Worm (Caenorhabditis elegans) whole organism, L1 larva: ENCODE data around the gene F23F1.4.
A peak's percentile ranks its signal among the peaks of the same experiment; 100 is the strongest.

Source experiments
- C16A3.4 ChIP-seq: fragments of 150-350 bp; optimal IDR thresholded peaks from 2 replicates; lab custom pipeline; 2014; ENCODE audit warnings: missing biosample characterization, missing genetic modification characterization
- aly-2 ChIP-seq: fragments of 150-350 bp; optimal IDR thresholded peaks from 2 replicates; lab custom pipeline; 2014; ENCODE audit warnings: missing biosample characterization, missing genetic modification characterization
- blmp-1 ChIP-seq: fragments of 150-350 bp; optimal IDR thresholded peaks from 2 replicates; lab custom pipeline; 2014; ENCODE audit warnings: missing biosample characterization, missing genetic modification characterization
- ceh-8 ChIP-seq: fragments of 200-800 bp; sonication (Bioruptor generic); optimal IDR thresholded peaks from 2 replicates; lab custom pipeline; 2018; ENCODE audit warnings: mild to moderate bottlenecking, missing genetic modification characterization, moderate library complexity, missing compliant biosample characterization
- ceh-82 ChIP-seq, 3 experiments: fragments of 150-350 bp in 1 of 3; sonication (generic microtip) in 2 of 3; optimal IDR thresholded peaks; 2 replicates each; lab custom pipeline; 2014 to 2017; ENCODE audit warnings: missing biosample characterization in 3 of 3, missing genetic modification characterization in 3 of 3
- ceh-88 ChIP-seq: fragments of 200-800 bp; sonication (Bioruptor generic); IDR thresholded peaks from 2 replicates; pipeline ENCODE4 v1.3.6; 2022; ENCODE audit warnings: missing genetic modification characterization, missing compliant biosample characterization
- ces-1 ChIP-seq: fragments of 150-350 bp; optimal IDR thresholded peaks from 2 replicates; lab custom pipeline; 2014; ENCODE audit warnings: missing biosample characterization, missing genetic modification reagents, missing genetic modification characterization
- dpl-1 ChIP-seq, 3 experiments: fragments of 150-350 bp in 2 of 3; sonication (generic microtip) in 1 of 3; optimal IDR thresholded peaks; 2 replicates each; lab custom pipeline; 2014 to 2017; ENCODE audit warnings: missing biosample characterization in 3 of 3, missing genetic modification characterization in 3 of 3, missing genetic modification reagents in 3 of 3
- egl-27 ChIP-seq, 2 experiments: fragments of 150-350 bp in 1 of 2; sonication (generic microtip); optimal IDR thresholded peaks; 3 replicates each; lab custom pipeline; 2017 to 2018; ENCODE audit warnings: missing biosample characterization in 2 of 2, missing genetic modification characterization in 2 of 2, missing genetic modification reagents in 2 of 2
- elt-3 ChIP-seq, 6 experiments: fragments of 150-350 bp in 1 of 6; sonication (generic microtip); optimal IDR thresholded peaks; 2 replicates each; lab custom pipeline; 2017 to 2018; ENCODE audit warnings: missing biosample characterization in 6 of 6, missing genetic modification characterization in 6 of 6, inconsistent platforms in 1 of 6
- fkh-10 ChIP-seq: sonication (generic microtip); optimal IDR thresholded peaks from 2 replicates; lab custom pipeline; 2017; ENCODE audit warnings: missing biosample characterization, missing genetic modification reagents, missing genetic modification characterization
- fkh-4 ChIP-seq: sonication (generic microtip); optimal IDR thresholded peaks from 2 replicates; lab custom pipeline; 2016; ENCODE audit warnings: missing compliant biosample characterization, missing genetic modification characterization, borderline replicate concordance
- hlh-4 ChIP-seq: sonication (generic microtip); optimal IDR thresholded peaks from 2 replicates; lab custom pipeline; 2016; ENCODE audit warnings: mild to moderate bottlenecking, missing genetic modification characterization, missing compliant biosample characterization
- lin-14 ChIP-seq: fragments of 200-800 bp; sonication (Bioruptor generic); optimal IDR thresholded peaks from 2 replicates; lab custom pipeline; 2018; ENCODE audit warnings: mild to moderate bottlenecking, missing genetic modification characterization, moderate library complexity, missing compliant biosample characterization
- lin-35 ChIP-seq, 2 experiments: fragments of 150-350 bp; optimal IDR thresholded peaks; 2 replicates each; lab custom pipeline; 2014; ENCODE audit warnings: missing biosample characterization in 2 of 2, missing genetic modification characterization in 2 of 2, missing genetic modification reagents in 2 of 2
- lin-39 ChIP-seq: fragments of 150-350 bp; optimal IDR thresholded peaks from 2 replicates; lab custom pipeline; 2014; ENCODE audit warnings: missing biosample characterization, missing genetic modification reagents, missing genetic modification characterization
- mef-2 ChIP-seq: fragments of 150-350 bp; optimal IDR thresholded peaks from 2 replicates; lab custom pipeline; 2014; ENCODE audit warnings: missing biosample characterization, missing genetic modification characterization
- nhr-12 ChIP-seq: sonication (generic microtip); optimal IDR thresholded peaks from 2 replicates; lab custom pipeline; 2017; ENCODE audit warnings: missing biosample characterization, missing genetic modification characterization
- nhr-47 ChIP-seq: sonication (generic microtip); optimal IDR thresholded peaks from 2 replicates; lab custom pipeline; 2016; ENCODE audit warnings: mild to moderate bottlenecking, missing genetic modification characterization, moderate library complexity, missing compliant biosample characterization
- nhr-71 ChIP-seq: sonication (generic microtip); optimal IDR thresholded peaks from 2 replicates; lab custom pipeline; 2016; ENCODE audit warnings: mild to moderate bottlenecking, missing genetic modification characterization, moderate library complexity, missing compliant biosample characterization
- nhr-84 ChIP-seq: sonication (generic microtip); optimal IDR thresholded peaks from 2 replicates; lab custom pipeline; 2017; ENCODE audit warnings: missing biosample characterization, missing genetic modification characterization
- pqm-1 ChIP-seq: sonication (generic microtip); optimal IDR thresholded peaks from 3 replicates; lab custom pipeline; 2017; ENCODE audit warnings: missing biosample characterization, missing genetic modification characterization
- snu-23 ChIP-seq: sonication (generic microtip); optimal IDR thresholded peaks from 2 replicates; lab custom pipeline; 2016; ENCODE audit warnings: missing genetic modification characterization, missing compliant biosample characterization
- sox-4 ChIP-seq: sonication (generic microtip); optimal IDR thresholded peaks from 2 replicates; lab custom pipeline; 2016; ENCODE audit warnings: missing genetic modification characterization, missing compliant biosample characterization
- sptf-1 ChIP-seq: fragments of 150-350 bp; optimal IDR thresholded peaks from 2 replicates; lab custom pipeline; 2014; ENCODE audit warnings: missing biosample characterization, missing genetic modification characterization
- swsn-7 ChIP-seq: sonication (generic microtip); optimal IDR thresholded peaks from 2 replicates; lab custom pipeline; 2016; ENCODE audit warnings: missing genetic modification characterization, missing compliant biosample characterization
- tbx-2 ChIP-seq: sonication (generic microtip); optimal IDR thresholded peaks from 2 replicates; lab custom pipeline; 2016; ENCODE audit warnings: missing genetic modification characterization, missing compliant biosample characterization
- unc-130 ChIP-seq: fragments of 150-350 bp; optimal IDR thresholded peaks from 2 replicates; lab custom pipeline; 2017; ENCODE audit warnings: missing biosample characterization, missing genetic modification characterization, inconsistent platforms
- unc-30 ChIP-seq: sonication (generic microtip); optimal IDR thresholded peaks from 2 replicates; lab custom pipeline; 2017; ENCODE audit warnings: missing biosample characterization, missing genetic modification characterization
- unc-62 ChIP-seq: fragments of 150-350 bp; optimal IDR thresholded peaks from 2 replicates; lab custom pipeline; 2014; ENCODE audit warnings: missing biosample characterization, missing genetic modification reagents, missing genetic modification characterization
- xbp-1 ChIP-seq: sonication (generic microtip); optimal IDR thresholded peaks from 2 replicates; lab custom pipeline; 2016; ENCODE audit warnings: missing genetic modification characterization, missing compliant biosample characterization

The F23F1.4 gene

ce11 chrII:76662-77061 is 48.4 kb upstream of the F23F1.4 start:
- TF ChIP-seq sox-4 (tag; lab: Kevin White, UChicago) (no peak), lin-35 (GFP tag; optimal IDR thresholded peaks at IDR 0.05; lab: Kevin White, UChicago) (peak in 1 of 2 experiments; percentile 7), nhr-84 (tag; lab: Kevin White, UChicago) (no peak), pqm-1 (tag; lab: Kevin White, UChicago) (no peak)

- no peak for TF ChIP-seq egl-27 (tag; optimal IDR thresholded peaks at IDR 0.05; lab: Kevin White, UChicago)
- no peak for TF ChIP-seq pqm-1 (tag; lab: Kevin White, UChicago)
- TF ChIP-seq fkh-4 (tag; lab: Kevin White, UChicago): no peak
- no peak for TF ChIP-seq lin-39 (tag; lab: Kevin White, UChicago)
- no peak for TF ChIP-seq unc-30
- no peak for TF ChIP-seq ceh-82 (tag; optimal IDR thresholded peaks at IDR 0.05; lab: Kevin White, UChicago)
Measured at ce11 chrII:75831-76230, 47.6 kb upstream of the F23F1.4 start.

ce11 chrII:73892-74291 is 45.7 kb upstream of the F23F1.4 start:
- peak; percentile 33 for TF ChIP-seq lin-14 (GFP tag; lab: Kevin White, UChicago)
- no peak for TF ChIP-seq swsn-7 (tag; lab: Kevin White, UChicago)
- no peak for TF ChIP-seq unc-62 (GFP tag; lab: Kevin White, UChicago)
- peak; percentile 50 for TF ChIP-seq ceh-8 (GFP tag; lab: Kevin White, UChicago)

- TF ChIP-seq ceh-88 (GFP tag; lab: Robert Waterston, UW) (no peak), lin-14 (GFP tag; lab: Kevin White, UChicago) (peak; percentile 61), fkh-10 (GFP tag; lab: Kevin White, UChicago) (peak; percentile 83), unc-130 (tag; lab: Kevin White, UChicago) (no peak), sptf-1 (tag; lab: Kevin White, UChicago) (no peak), tbx-2 (tag; lab: Kevin White, UChicago) (no peak), xbp-1 (peak; percentile 19), ces-1 (GFP tag; lab: Kevin White, UChicago) (peak; percentile 59), nhr-71 (tag; lab: Kevin White, UChicago) (no peak), mef-2 (tag; lab: Kevin White, UChicago) (no peak), elt-3 (tag; optimal IDR thresholded peaks at IDR 0.05; lab: Kevin White, UChicago) (no peak)
Measured at ce11 chrII:73329-73728, 45.1 kb upstream of the F23F1.4 start.

ce11 chrII:69354-69753 is 41.1 kb upstream of the F23F1.4 start, which contains the start of gene egl-26:
egl-26 (plus strand) TSS chrII:69654.
- TF ChIP-seq hlh-4 (tag; lab: Kevin White, UChicago) (no peak), ceh-82 (tag; optimal IDR thresholded peaks at IDR 0.05; lab: Kevin White, UChicago) (no peak), snu-23 (GFP tag; lab: Kevin White, UChicago) (no peak), xbp-1 (no peak), egl-27 (tag; optimal IDR thresholded peaks at IDR 0.05; lab: Kevin White, UChicago) (no peak), dpl-1 (GFP tag; optimal IDR thresholded peaks at IDR 0.05; lab: Kevin White, UChicago) (no peak), C16A3.4 (tag; lab: Kevin White, UChicago) (no peak), nhr-47 (no peak), aly-2 (tag; lab: Kevin White, UChicago) (no peak), nhr-12 (tag; lab: Kevin White, UChicago) (no peak)
- TF ChIP-seq, all 84 proteins: peak for 0

DNA sequence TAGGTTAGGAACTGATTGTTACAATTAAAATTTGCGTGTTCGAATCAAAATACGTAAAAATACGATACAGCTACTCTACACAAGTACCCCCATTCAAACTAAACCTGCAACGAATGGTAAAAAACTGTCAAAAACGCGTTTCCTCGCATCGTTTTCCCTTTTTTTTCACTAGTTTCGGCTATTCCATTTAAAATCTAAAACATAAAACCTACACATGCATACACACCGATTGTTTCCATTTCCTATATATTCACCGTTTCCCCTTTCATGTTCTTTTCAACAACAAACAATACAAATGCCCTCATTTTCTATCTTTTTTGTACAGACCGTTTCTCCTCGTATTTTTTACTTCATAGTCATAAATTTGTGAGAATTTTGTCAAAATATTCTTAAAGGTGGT is 40.5 kb upstream of the F23F1.4 start:
- peak; percentile 72 for TF ChIP-seq blmp-1 (tag; lab: Kevin White, UChicago)
- TF ChIP-seq nhr-47: no peak
